Fruit fly (Drosophila melanogaster) Kc167 (cell line): Measurements from ENCODE around the gene sev.

Experiments used
- Myc ChIP-seq: fragments of >200 bp; optimal IDR thresholded peaks from 2 replicates; lab custom pipeline; 2017; ENCODE audit warnings: missing external identifiers
- psq ChIP-seq: fragments of >200 bp; optimal IDR thresholded peaks from 2 replicates; lab custom pipeline; 2017; ENCODE audit warnings: missing external identifiers
- ttk ChIP-seq: sonication (Bioruptor generic); optimal IDR thresholded peaks from 2 replicates; lab custom pipeline; 2017; ENCODE audit warnings: missing external identifiers

- TF ChIP-seq psq (lab: Kevin White, UChicago), result no peak
- no peak for TF ChIP-seq Myc (lab: Kevin White, UChicago)
- no peak for TF ChIP-seq ttk
These were observed 46.2 kb upstream of the sev start, which contains the start of gene CG44385 for dm6 chrX:11132312-11132711.
